Fruit fly (Drosophila melanogaster): ENCODE data around the gene CG14691.

- TF ChIP-seq Myc (optimal IDR thresholded peaks at IDR 0.05) (no peak), ttk (optimal IDR thresholded peaks at IDR 0.05) (no peak), psq (optimal IDR thresholded peaks at IDR 0.05) (no peak), Sin3A (optimal IDR thresholded peaks at IDR 0.05) (no peak), insv (optimal IDR thresholded peaks at IDR 0.05) (no peak), h (optimal IDR thresholded peaks at IDR 0.05) (no peak)
These were observed 19.8 kb upstream of the CG14691 start for dm6 chr3R:10775246-10775645.
